Worm (Caenorhabditis elegans) whole organism, L2 larva: Measurements from ENCODE around the gene cpsf-3.

Experiments
- ZK546.5 ChIP-seq: sonication (generic microtip); optimal IDR thresholded peaks from 2 replicates; lab custom pipeline; 2017; ENCODE audit warnings: missing biosample characterization, missing genetic modification characterization
- aly-2 ChIP-seq: fragments of 150-350 bp; optimal IDR thresholded peaks from 2 replicates; lab custom pipeline; 2014; ENCODE audit warnings: missing biosample characterization, missing genetic modification characterization
- crh-2 ChIP-seq: sonication (generic microtip); optimal IDR thresholded peaks from 2 replicates; lab custom pipeline; 2017; ENCODE audit warnings: missing biosample characterization, missing genetic modification characterization
- dmd-4 ChIP-seq: sonication (generic microtip); optimal IDR thresholded peaks from 2 replicates; lab custom pipeline; 2017; ENCODE audit warnings: missing biosample characterization, missing genetic modification characterization
- lin-39 ChIP-seq: fragments of 150-350 bp; optimal IDR thresholded peaks from 2 replicates; lab custom pipeline; 2014; ENCODE audit warnings: missing biosample characterization, missing genetic modification reagents, missing genetic modification characterization
- mbf-1 ChIP-seq: sonication (generic microtip); optimal IDR thresholded peaks from 2 replicates; lab custom pipeline; 2017; ENCODE audit warnings: missing biosample characterization, missing genetic modification characterization
- mdl-1 ChIP-seq, 2 experiments: fragments of 150-350 bp in 1 of 2; sonication (generic microtip) in 1 of 2; optimal IDR thresholded peaks; 2 replicates each; lab custom pipeline; 2017; ENCODE audit warnings: missing biosample characterization in 2 of 2, missing genetic modification characterization in 2 of 2
- nhr-10 ChIP-seq: sonication (generic microtip); optimal IDR thresholded peaks from 2 replicates; lab custom pipeline; 2017; ENCODE audit warnings: missing biosample characterization, missing genetic modification characterization
- nhr-23 ChIP-seq: fragments of 150-350 bp; optimal IDR thresholded peaks from 2 replicates; lab custom pipeline; 2014; ENCODE audit warnings: missing biosample characterization, missing genetic modification reagents, missing genetic modification characterization
- nhr-25 ChIP-seq: fragments of 150-350 bp; sonication (generic microtip); optimal IDR thresholded peaks from 3 replicates; lab custom pipeline; 2014; ENCODE audit warnings: missing biosample characterization, missing genetic modification characterization
- nhr-6 ChIP-seq: fragments of 150-350 bp; optimal IDR thresholded peaks from 2 replicates; lab custom pipeline; 2014; ENCODE audit warnings: missing biosample characterization, missing genetic modification characterization
- sem-4 ChIP-seq: fragments of 150-350 bp; optimal IDR thresholded peaks from 2 replicates; lab custom pipeline; 2014; ENCODE audit warnings: missing biosample characterization, missing genetic modification reagents, missing genetic modification characterization
- ztf-1 ChIP-seq: fragments of 200-800 bp; sonication (Bioruptor generic); conservative IDR thresholded peaks from 2 replicates; pipeline ENCODE4 v1.3.6; 2022; ENCODE audit warnings: missing genetic modification characterization, missing compliant biosample characterization

cpsf-3 gene

DNA sequence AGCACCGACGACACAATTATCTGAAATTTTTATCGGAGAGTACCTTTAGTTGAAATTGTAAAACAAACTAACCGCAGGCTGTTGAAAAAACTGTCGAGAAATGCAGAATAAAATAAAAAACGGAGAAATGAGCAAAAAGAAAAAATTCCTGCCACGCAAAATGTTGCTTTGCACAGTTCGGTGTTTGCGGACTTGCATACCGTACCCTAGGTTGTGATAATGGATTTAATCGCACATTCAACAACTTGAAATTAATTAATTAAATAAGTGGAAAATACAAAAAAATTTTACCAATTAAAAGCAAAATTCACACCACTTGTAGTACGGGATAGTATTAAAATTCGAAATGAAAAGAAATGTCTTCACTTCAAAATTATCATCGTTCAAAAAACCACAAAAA, 51.3 kb downstream of the cpsf-3 start (continued):
- no peak for TF ChIP-seq nhr-25 (tag; lab: Kevin White, UChicago)
- TF ChIP-seq nhr-6 (tag; lab: Kevin White, UChicago): peak; percentile 7
- peak; percentile 73 for TF ChIP-seq crh-2 (tag; lab: Kevin White, UChicago)
- no peak for TF ChIP-seq ZK546.5 (tag; lab: Kevin White, UChicago)
- no peak for TF ChIP-seq sem-4 (tag; lab: Kevin White, UChicago)
- TF ChIP-seq mbf-1: no peak
- no peak for TF ChIP-seq mdl-1 (tag; optimal IDR thresholded peaks at IDR 0.05; lab: Kevin White, UChicago)
- no peak for TF ChIP-seq aly-2
- no peak for TF ChIP-seq lin-39 (tag; lab: Kevin White, UChicago)
- TF ChIP-seq dmd-4 (tag; lab: Kevin White, UChicago): no peak
- TF ChIP-seq nhr-10 (tag; lab: Kevin White, UChicago): no peak
- no peak for TF ChIP-seq ztf-1 (GFP tag; lab: Robert Waterston, UW)
- TF ChIP-seq nhr-23: no peak
- TF ChIP-seq, all 48 proteins: peak for 9
